Worm (Caenorhabditis elegans) whole organism, L2 larva: ENCODE data around the gene tlk-1.

Source experiments
- C34F6.9 ChIP-seq: fragments of 150-350 bp; optimal IDR thresholded peaks from 2 replicates; lab custom pipeline; 2014; ENCODE audit warnings: missing biosample characterization, missing genetic modification characterization
- F13H6.1 ChIP-seq: sonication (generic microtip); optimal IDR thresholded peaks from 2 replicates; lab custom pipeline; 2016; ENCODE audit warnings: missing genetic modification characterization, missing compliant biosample characterization
- R02D3.7 ChIP-seq: fragments of 150-350 bp; optimal IDR thresholded peaks from 2 replicates; lab custom pipeline; 2014; ENCODE audit warnings: missing biosample characterization, missing genetic modification characterization
- Y55F3AM.14 ChIP-seq: fragments of 200-800 bp; sonication (Bioruptor generic); optimal IDR thresholded peaks from 2 replicates; lab custom pipeline; 2018; ENCODE audit warnings: mild to moderate bottlenecking, missing genetic modification characterization, missing compliant biosample characterization
- alr-1 ChIP-seq: fragments of 150-350 bp; optimal IDR thresholded peaks from 2 replicates; lab custom pipeline; 2014; ENCODE audit warnings: missing biosample characterization, missing genetic modification characterization
- ama-1 ChIP-seq: fragments of 150-350 bp; optimal IDR thresholded peaks from 2 replicates; lab custom pipeline; 2018; ENCODE audit warnings: inconsistent platforms
- blmp-1 ChIP-seq: sonication (generic microtip); optimal IDR thresholded peaks from 2 replicates; lab custom pipeline; 2017; ENCODE audit warnings: missing genetic modification characterization, mild to moderate bottlenecking, missing compliant biosample characterization, antibody characterized with exemption, moderate library complexity; ENCODE audit not compliant: insufficient read depth
- ceh-16 ChIP-seq: fragments of 150-350 bp; optimal IDR thresholded peaks from 2 replicates; lab custom pipeline; 2014; ENCODE audit warnings: missing biosample characterization, missing genetic modification characterization
- ceh-82 ChIP-seq: fragments of 150-350 bp; optimal IDR thresholded peaks from 2 replicates; lab custom pipeline; 2014; ENCODE audit warnings: missing biosample characterization, missing genetic modification characterization
- crh-2 ChIP-seq: sonication (generic microtip); optimal IDR thresholded peaks from 2 replicates; lab custom pipeline; 2017; ENCODE audit warnings: missing biosample characterization, missing genetic modification characterization
- dmd-4 ChIP-seq: sonication (generic microtip); optimal IDR thresholded peaks from 2 replicates; lab custom pipeline; 2017; ENCODE audit warnings: missing biosample characterization, missing genetic modification characterization
- egl-27 ChIP-seq: sonication (generic microtip); optimal IDR thresholded peaks from 3 replicates; lab custom pipeline; 2017; ENCODE audit warnings: missing biosample characterization, missing genetic modification reagents, missing genetic modification characterization
- elt-3 ChIP-seq: sonication (generic microtip); optimal IDR thresholded peaks from 2 replicates; lab custom pipeline; 2017; ENCODE audit warnings: missing biosample characterization, missing genetic modification characterization
- lin-11 ChIP-seq: fragments of 150-350 bp; sonication (generic microtip); optimal IDR thresholded peaks from 2 replicates; lab custom pipeline; 2014; ENCODE audit warnings: missing biosample characterization, missing genetic modification characterization, inconsistent platforms, mixed read lengths
- lin-13 ChIP-seq: fragments of 150-350 bp; optimal IDR thresholded peaks from 2 replicates; lab custom pipeline; 2014; ENCODE audit warnings: missing biosample characterization, missing genetic modification reagents, missing genetic modification characterization
- lin-39 ChIP-seq: fragments of 150-350 bp; optimal IDR thresholded peaks from 2 replicates; lab custom pipeline; 2014; ENCODE audit warnings: missing biosample characterization, missing genetic modification reagents, missing genetic modification characterization
- lsy-2 ChIP-seq, 2 experiments: fragments of 150-350 bp in 1 of 2; sonication (generic microtip) in 1 of 2; optimal IDR thresholded peaks; 2 replicates each; lab custom pipeline; 2014 to 2017; ENCODE audit warnings: missing biosample characterization in 2 of 2, missing genetic modification characterization in 2 of 2
- mab-5 ChIP-seq: fragments of 150-350 bp; optimal IDR thresholded peaks from 2 replicates; lab custom pipeline; 2014; ENCODE audit warnings: missing biosample characterization, missing genetic modification characterization
- mbf-1 ChIP-seq: sonication (generic microtip); optimal IDR thresholded peaks from 2 replicates; lab custom pipeline; 2017; ENCODE audit warnings: missing biosample characterization, missing genetic modification characterization
- mdl-1 ChIP-seq, 2 experiments: fragments of 150-350 bp in 1 of 2; sonication (generic microtip) in 1 of 2; optimal IDR thresholded peaks; 2 replicates each; lab custom pipeline; 2017; ENCODE audit warnings: missing biosample characterization in 2 of 2, missing genetic modification characterization in 2 of 2
- nhr-10 ChIP-seq: sonication (generic microtip); optimal IDR thresholded peaks from 2 replicates; lab custom pipeline; 2017; ENCODE audit warnings: missing biosample characterization, missing genetic modification characterization
- nhr-11 ChIP-seq: fragments of 150-350 bp; optimal IDR thresholded peaks from 2 replicates; lab custom pipeline; 2014; ENCODE audit warnings: missing biosample characterization, missing genetic modification characterization
- nhr-12 ChIP-seq: fragments of 150-350 bp; optimal IDR thresholded peaks from 2 replicates; lab custom pipeline; 2014; ENCODE audit warnings: missing biosample characterization, missing genetic modification characterization
- nhr-129 ChIP-seq: fragments of 150-350 bp; optimal IDR thresholded peaks from 2 replicates; lab custom pipeline; 2014; ENCODE audit warnings: missing biosample characterization, missing genetic modification characterization
- nhr-21 ChIP-seq: fragments of 150-350 bp; optimal IDR thresholded peaks from 2 replicates; lab custom pipeline; 2014; ENCODE audit warnings: missing biosample characterization, missing genetic modification characterization
- nhr-23 ChIP-seq: fragments of 150-350 bp; optimal IDR thresholded peaks from 2 replicates; lab custom pipeline; 2014; ENCODE audit warnings: missing biosample characterization, missing genetic modification reagents, missing genetic modification characterization
- nhr-6 ChIP-seq: fragments of 150-350 bp; optimal IDR thresholded peaks from 2 replicates; lab custom pipeline; 2014; ENCODE audit warnings: missing biosample characterization, missing genetic modification characterization
- nhr-77 ChIP-seq: fragments of 150-350 bp; optimal IDR thresholded peaks from 2 replicates; lab custom pipeline; 2014; ENCODE audit warnings: missing biosample characterization, missing genetic modification characterization
- peb-1 ChIP-seq: fragments of 150-350 bp; optimal IDR thresholded peaks from 2 replicates; lab custom pipeline; 2014; ENCODE audit warnings: missing biosample characterization, missing genetic modification characterization
- skn-1 ChIP-seq: sonication (generic microtip); optimal IDR thresholded peaks from 2 replicates; lab custom pipeline; 2017; ENCODE audit warnings: missing biosample characterization, missing genetic modification characterization
- sma-3 ChIP-seq: sonication (generic microtip); optimal IDR thresholded peaks from 2 replicates; lab custom pipeline; 2016; ENCODE audit warnings: missing genetic modification reagents, missing genetic modification characterization, missing compliant biosample characterization
- sma-9 ChIP-seq, 2 experiments: fragments of 150-350 bp in 1 of 2; sonication (generic microtip) in 1 of 2; optimal IDR thresholded peaks; 2 replicates each; lab custom pipeline; 2014 to 2016; ENCODE audit warnings: missing genetic modification characterization in 2 of 2, mild to moderate bottlenecking in 1 of 2, missing biosample characterization in 1 of 2, missing compliant biosample characterization in 1 of 2, missing genetic modification reagents in 1 of 2, moderate library complexity in 1 of 2
- snpc-4 ChIP-seq: fragments of 150-350 bp; optimal IDR thresholded peaks from 2 replicates; lab custom pipeline; 2014; ENCODE audit warnings: missing biosample characterization, missing genetic modification characterization
- unc-55 ChIP-seq: fragments of 150-350 bp; sonication (generic microtip); optimal IDR thresholded peaks from 3 replicates; lab custom pipeline; 2014; ENCODE audit warnings: missing biosample characterization, missing genetic modification reagents, missing genetic modification characterization
- unc-62 ChIP-seq: fragments of 150-350 bp; optimal IDR thresholded peaks from 2 replicates; lab custom pipeline; 2014; ENCODE audit warnings: missing biosample characterization, missing genetic modification reagents, missing genetic modification characterization
- zag-1 ChIP-seq: fragments of 150-350 bp; optimal IDR thresholded peaks from 2 replicates; lab custom pipeline; 2014; ENCODE audit warnings: missing biosample characterization, missing genetic modification characterization
- ztf-4 ChIP-seq: fragments of 150-350 bp; optimal IDR thresholded peaks from 2 replicates; lab custom pipeline; 2014; ENCODE audit warnings: missing biosample characterization, missing genetic modification characterization

Gene tlk-1

ce11 chrIII:9700114-9700690 lies 526 bp downstream of the tlk-1 start:
- no peak for TF ChIP-seq lin-13 (GFP tag; lab: Kevin White, UChicago)
- no peak for TF ChIP-seq ztf-4 (tag; lab: Kevin White, UChicago)
- TF ChIP-seq sma-9 (GFP tag; optimal IDR thresholded peaks at IDR 0.05; lab: Kevin White, UChicago), result peak; percentile 1
- no peak for TF ChIP-seq sma-9 (tag; optimal IDR thresholded peaks at IDR 0.05; lab: Kevin White, UChicago)
- TF ChIP-seq lin-11 (tag; lab: Kevin White, UChicago), result no peak
- no peak for TF ChIP-seq lin-39 (tag; lab: Kevin White, UChicago)
- TF ChIP-seq nhr-129, result peak; percentile 19
- TF ChIP-seq nhr-21 (tag; lab: Kevin White, UChicago), result peak; percentile 41
- TF ChIP-seq nhr-10 (tag; lab: Kevin White, UChicago), result no peak
- no peak for TF ChIP-seq F13H6.1
- no peak for TF ChIP-seq nhr-6 (tag; lab: Kevin White, UChicago)
- TF ChIP-seq, all 48 proteins: peak for 3

ce11 chrIII:9701798-9702197 lies 2.1 kb downstream of the tlk-1 start:
- TF ChIP-seq dmd-4 (tag; lab: Kevin White, UChicago) (no peak), sma-9 (GFP tag; optimal IDR thresholded peaks at IDR 0.05; lab: Kevin White, UChicago) (no peak), sma-9 (tag; optimal IDR thresholded peaks at IDR 0.05; lab: Kevin White, UChicago) (no peak), ama-1 (lab: Kevin White, UChicago) (no peak), Y55F3AM.14 (GFP tag; lab: Kevin White, UChicago) (no peak), lin-39 (tag; lab: Kevin White, UChicago) (no peak), blmp-1 (no peak), nhr-10 (tag; lab: Kevin White, UChicago) (no peak), nhr-6 (tag; lab: Kevin White, UChicago) (no peak), zag-1 (tag; lab: Kevin White, UChicago) (no peak), crh-2 (tag; lab: Kevin White, UChicago) (no peak), nhr-77 (tag; lab: Kevin White, UChicago) (no peak), mab-5 (tag; lab: Kevin White, UChicago) (no peak), F13H6.1 (no peak), mbf-1 (tag; lab: Kevin White, UChicago) (no peak)

- TF ChIP-seq mab-5 (tag; lab: Kevin White, UChicago), result no peak
- TF ChIP-seq skn-1 (tag; lab: Kevin White, UChicago), result no peak
- TF ChIP-seq crh-2 (tag; lab: Kevin White, UChicago), result no peak
- TF ChIP-seq mdl-1 (tag; optimal IDR thresholded peaks at IDR 0.05; lab: Kevin White, UChicago), result no peak
- TF ChIP-seq nhr-129, result peak; percentile 30
- no peak for TF ChIP-seq lin-13 (GFP tag; lab: Kevin White, UChicago)
- TF ChIP-seq elt-3 (tag; lab: Kevin White, UChicago), result no peak
- TF ChIP-seq peb-1 (tag; lab: Kevin White, UChicago), result no peak
- TF ChIP-seq nhr-23 (tag; lab: Kevin White, UChicago), result no peak
- no peak for TF ChIP-seq egl-27 (tag; lab: Kevin White, UChicago)
- TF ChIP-seq nhr-11, result no peak
- no peak for TF ChIP-seq alr-1 (tag; lab: Kevin White, UChicago)
- TF ChIP-seq mbf-1 (tag; lab: Kevin White, UChicago), result no peak
- TF ChIP-seq sma-9 (GFP tag; optimal IDR thresholded peaks at IDR 0.05; lab: Kevin White, UChicago), result peak; percentile 11
- TF ChIP-seq sma-9 (tag; optimal IDR thresholded peaks at IDR 0.05; lab: Kevin White, UChicago), result no peak
- no peak for TF ChIP-seq sma-3 (GFP tag; lab: Kevin White, UChicago)
- TF ChIP-seq Y55F3AM.14 (GFP tag; lab: Kevin White, UChicago), result no peak
- no peak for TF ChIP-seq ceh-82 (tag; lab: Kevin White, UChicago)
- no peak for TF ChIP-seq nhr-12 (tag; lab: Kevin White, UChicago)
- TF ChIP-seq nhr-6 (tag; lab: Kevin White, UChicago), result peak; percentile 5
- TF ChIP-seq zag-1 (tag; lab: Kevin White, UChicago), result no peak
- TF ChIP-seq unc-55 (GFP tag; lab: Kevin White, UChicago), result peak; percentile 14
- TF ChIP-seq F13H6.1, result peak; percentile 36
- TF ChIP-seq snpc-4 (tag; lab: Kevin White, UChicago), result no peak
- TF ChIP-seq C34F6.9 (tag; lab: Kevin White, UChicago), result no peak
- no peak for TF ChIP-seq unc-62 (GFP tag; lab: Kevin White, UChicago)
- TF ChIP-seq lsy-2 (tag; optimal IDR thresholded peaks at IDR 0.05; lab: Kevin White, UChicago), result no peak
- no peak for TF ChIP-seq ceh-16 (tag; lab: Kevin White, UChicago)
- TF ChIP-seq R02D3.7 (tag; lab: Kevin White, UChicago), result no peak
These were observed 3.1 kb downstream of the tlk-1 start for ce11 chrIII:9702665-9703252.
